Worm (Caenorhabditis elegans): Measurements from ENCODE around the gene algn-2.

Gene algn-2

DNA sequence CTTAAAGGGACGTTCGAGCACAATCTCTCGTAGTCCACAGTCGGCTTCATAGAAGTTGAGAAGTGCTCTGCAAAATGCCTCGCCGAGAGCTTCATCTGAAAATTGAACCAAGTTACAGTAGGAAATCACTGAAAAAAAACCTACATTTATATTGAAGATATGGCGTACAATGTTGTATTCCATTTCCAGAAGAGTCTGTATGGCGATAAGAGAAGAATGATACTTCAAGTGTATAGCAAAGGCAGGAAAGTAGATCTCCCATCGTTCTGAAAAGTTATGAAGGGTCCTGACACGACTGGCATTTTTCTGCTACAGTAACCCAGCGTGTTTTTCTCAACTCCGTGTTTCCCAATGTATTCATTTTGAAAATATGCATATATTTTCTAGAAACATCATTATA lies 9.2 kb downstream of the algn-2 start:
- TF ChIP-seq daf-16 (GFP tag; optimal IDR thresholded peaks at IDR 0.05) (no peak), daf-16 (tag; optimal IDR thresholded peaks at IDR 0.05) (peak; percentile 22), mdt-29 (GFP tag; IDR thresholded peaks at IDR 0.05) (no peak)

DNA sequence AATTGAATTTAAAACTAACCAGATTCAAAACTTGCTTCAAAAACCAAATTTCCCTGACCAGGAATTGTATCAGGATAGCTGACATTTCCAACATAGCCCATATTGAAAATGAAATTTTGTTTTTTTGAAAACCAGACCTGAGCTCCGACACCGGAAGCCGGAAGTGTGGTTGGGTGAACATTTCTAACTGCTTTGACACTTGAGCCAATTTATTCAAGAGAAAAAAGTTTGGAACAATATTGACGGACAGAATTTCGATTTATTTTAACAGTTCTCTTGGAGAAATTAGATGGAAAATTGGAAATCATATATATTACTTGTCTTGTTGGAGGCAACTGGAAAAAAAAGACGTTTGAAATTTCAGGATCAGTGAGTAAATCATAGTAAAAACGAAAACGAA lies 12.2 kb downstream of the algn-2 start, which contains the start of gene ccpp-6:
ccpp-6 (minus strand) TSS at position 101 of the 400 bp plus-strand sequence.
- TF ChIP-seq F49E8.2 (tag; optimal IDR thresholded peaks at IDR 0.05; ENCODE audit: borderline replicate concordance): no peak
- no peak for TF ChIP-seq unc-39 (tag; optimal IDR thresholded peaks at IDR 0.05)
- TF ChIP-seq ama-1 (optimal IDR thresholded peaks at IDR 0.05): peak; percentile 0
- TF ChIP-seq dmd-8 (GFP tag; IDR thresholded peaks at IDR 0.05): no peak
- 0 out of 2 replicates have a peak, but pooled peaks have one; percentile 16 for TF ChIP-seq lin-38 (GFP tag; IDR thresholded peaks at IDR 0.05)
- TF ChIP-seq aha-1 (tag): peak; percentile 11
- TF ChIP-seq dpl-1 (GFP tag; optimal IDR thresholded peaks at IDR 0.05): no peak
- TF ChIP-seq nhr-237 (tag; optimal IDR thresholded peaks at IDR 0.05): no peak
- TF ChIP-seq mep-1 (tag; optimal IDR thresholded peaks at IDR 0.05): peak; percentile 25

DNA sequence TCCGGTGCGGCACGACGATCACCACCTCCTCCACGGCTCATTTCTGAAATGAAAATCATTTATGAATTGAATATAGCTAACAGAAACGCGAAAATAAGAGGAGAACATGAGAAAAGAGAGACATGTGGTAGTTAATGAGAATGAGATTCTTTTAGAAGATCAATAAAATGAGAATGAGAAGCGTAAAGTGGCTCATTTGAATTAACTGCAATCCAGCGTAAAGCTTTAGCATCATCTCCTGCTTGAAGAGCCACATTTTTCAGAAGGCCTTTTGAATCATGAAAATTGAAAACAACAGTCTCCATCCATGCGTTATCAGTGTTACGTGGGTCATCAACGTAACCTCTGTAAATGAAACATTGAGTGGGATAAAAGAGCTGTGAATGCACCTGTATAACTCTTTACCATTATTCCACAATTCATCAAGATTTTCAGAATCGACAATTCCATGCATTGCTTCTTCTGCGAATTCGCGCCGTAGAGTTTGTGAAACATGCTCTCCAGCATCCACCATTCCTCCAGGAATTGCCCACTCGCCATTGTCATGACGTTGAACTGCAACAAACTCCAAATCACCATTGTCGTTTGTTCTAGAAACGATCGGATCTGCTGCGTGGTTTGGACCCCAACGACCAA lies 13.8 kb downstream of the algn-2 start, which contains the start of gene rsp-4:
rsp-4 (minus strand) TSS at position 51 of the 636 bp plus-strand sequence.
- TF ChIP-seq madf-9 (GFP tag; conservative IDR thresholded peaks at IDR 0.05) (no peak), ceh-20 (GFP tag; IDR thresholded peaks at IDR 0.05) (no peak), aha-1 (tag) (peak; percentile 94)

DNA sequence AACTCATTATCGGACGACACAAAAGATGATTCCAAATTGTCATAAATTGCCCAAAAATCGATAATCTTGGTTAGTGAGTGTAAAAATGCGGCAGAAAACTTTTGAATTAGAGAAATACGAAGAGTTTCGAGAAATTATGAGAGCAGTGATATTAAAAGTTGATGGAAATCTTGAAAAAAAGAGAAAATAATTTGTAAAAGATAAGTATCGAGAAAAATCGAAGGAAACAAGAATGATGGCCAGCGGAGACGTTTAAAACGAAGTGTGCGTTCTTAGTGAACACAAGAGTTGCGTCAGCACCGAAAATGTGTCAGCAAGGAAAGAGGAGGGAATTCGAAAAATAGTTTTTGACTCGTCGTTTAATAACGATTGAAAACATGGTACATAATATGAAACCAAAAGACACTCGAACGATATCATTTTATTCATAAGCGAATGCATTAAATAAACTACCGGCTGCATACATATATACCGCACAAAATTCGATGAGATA lies 14.8 kb downstream of the algn-2 start, which contains the start of gene ndx-6:
ndx-6 (minus strand) TSS at position 51 of the 493 bp plus-strand sequence.
- TF ChIP-seq unc-130 (GFP tag; optimal IDR thresholded peaks at IDR 0.05) (no peak), tra-1 (GFP tag; IDR thresholded peaks at IDR 0.05) (no peak), ces-1 (GFP tag; optimal IDR thresholded peaks at IDR 0.05) (no peak), zip-2 (tag; optimal IDR thresholded peaks at IDR 0.05) (no peak), T20F7.1 (GFP tag; optimal IDR thresholded peaks at IDR 0.05) (peak; percentile 83), mxl-3 (GFP tag; optimal IDR thresholded peaks at IDR 0.05) (peak; percentile 57), rbr-2 (tag; optimal IDR thresholded peaks at IDR 0.05) (peak; percentile 75), nhr-6 (tag; optimal IDR thresholded peaks at IDR 0.05) (peak; percentile 61), F44E2.7 (GFP tag; IDR thresholded peaks at IDR 0.05) (no peak), nhr-102 (tag; optimal IDR thresholded peaks at IDR 0.05) (peak; percentile 74), Y5F2A.4 (GFP tag; optimal IDR thresholded peaks at IDR 0.05) (no peak), hlh-30 (tag; optimal IDR thresholded peaks at IDR 0.05; ENCODE audit: insufficient read depth) (peak; percentile 66), F26F4.8 (GFP tag; conservative IDR thresholded peaks at IDR 0.05) (no peak), fos-1 (tag; optimal IDR thresholded peaks at IDR 0.05) (no peak), nhr-111 (GFP tag; optimal IDR thresholded peaks at IDR 0.05) (no peak), mdt-29 (GFP tag; IDR thresholded peaks at IDR 0.05) (no peak), ceh-62 (tag; optimal IDR thresholded peaks at IDR 0.05) (no peak), nhr-42 (GFP tag; IDR thresholded peaks at IDR 0.05) (0 out of 2 replicates have a peak, but pooled peaks have one; percentile 64), lin-39 (tag; optimal IDR thresholded peaks at IDR 0.05) (no peak), snpc-1.2 (GFP tag; IDR thresholded peaks at IDR 0.05) (no peak), nhr-10 (tag; optimal IDR thresholded peaks at IDR 0.05) (no peak), ceh-32 (tag; optimal IDR thresholded peaks at IDR 0.05; ENCODE audit: poor library complexity) (no peak), set-16 (GFP tag; IDR thresholded peaks at IDR 0.05) (no peak), mxl-2 (GFP tag; conservative IDR thresholded peaks at IDR 0.05) (no peak), lin-38 (GFP tag; IDR thresholded peaks at IDR 0.05) (peak; percentile 86), zag-1 (tag; optimal IDR thresholded peaks at IDR 0.05) (no peak), nhr-41 (GFP tag; IDR thresholded peaks at IDR 0.05) (no peak), Y75B8A.6 (GFP tag; IDR thresholded peaks at IDR 0.05) (no peak), ztf-7 (tag; optimal IDR thresholded peaks at IDR 0.05) (peak; percentile 43), jun-1 (tag; optimal IDR thresholded peaks at IDR 0.05) (peak; percentile 26), ceh-44 (GFP tag; IDR thresholded peaks at IDR 0.05) (no peak), nhr-11 (tag; optimal IDR thresholded peaks at IDR 0.05) (peak; percentile 71), ZK337.2 (GFP tag; IDR thresholded peaks at IDR 0.05) (no peak), gei-8 (GFP tag; optimal IDR thresholded peaks at IDR 0.05) (no peak)
